Fruit fly (Drosophila melanogaster): ENCODE data around the gene CG3638.
A peak's percentile ranks its signal among the peaks of the same experiment; 100 is the strongest.

Gene CG3638

DNA sequence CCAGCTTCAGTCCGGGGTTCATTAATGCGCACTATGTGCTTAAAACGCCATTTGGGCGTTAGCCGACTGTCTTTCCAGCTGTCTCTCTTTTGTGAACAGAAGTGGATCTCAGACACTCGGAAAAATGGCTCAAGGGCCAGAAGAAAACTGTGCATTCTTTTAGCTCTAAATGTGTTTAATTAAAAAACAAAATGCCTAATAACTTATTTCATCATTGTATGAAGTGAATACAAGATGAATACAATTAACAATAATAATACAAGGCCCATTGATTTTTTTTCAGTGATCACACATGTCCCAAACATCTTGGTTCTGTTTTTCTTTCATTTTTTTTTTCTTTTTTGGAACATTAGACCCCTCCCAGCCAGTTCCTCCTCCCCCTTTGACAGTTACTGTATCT is 36.4 kb upstream of the CG3638 start (continued):
- TF ChIP-seq CG1603 (tag; optimal IDR thresholded peaks at IDR 0.05) = peak; percentile 56
- no peak for TF ChIP-seq nerfin-1 (tag; optimal IDR thresholded peaks at IDR 0.05)
- peak; percentile 54 for TF ChIP-seq Atf3 (GFP tag; optimal IDR thresholded peaks at IDR 0.05)
- peak; percentile 3 for TF ChIP-seq btn (GFP tag; optimal IDR thresholded peaks at IDR 0.05)
- no peak for TF ChIP-seq Sry-β (GFP tag; optimal IDR thresholded peaks at IDR 0.05)
- TF ChIP-seq crc (GFP tag; optimal IDR thresholded peaks at IDR 0.05) = peak; percentile 28
- TF ChIP-seq CG43689 (GFP tag; IDR thresholded peaks at IDR 0.05) = no peak
- peak; percentile 8 for TF ChIP-seq CG10462 (GFP tag; optimal IDR thresholded peaks at IDR 0.05)
- peak; percentile 76 for TF ChIP-seq mam (GFP tag; optimal IDR thresholded peaks at IDR 0.05)
- TF ChIP-seq CG11456 (GFP tag; IDR thresholded peaks at IDR 0.05) = no peak
- TF ChIP-seq CG13894 (tag; optimal IDR thresholded peaks at IDR 0.05) = no peak
- TF ChIP-seq CG30020 (tag; optimal IDR thresholded peaks at IDR 0.05) = no peak
- TF ChIP-seq ro (GFP tag; IDR thresholded peaks at IDR 0.05) = no peak
- peak; percentile 2 for TF ChIP-seq CG13123 (GFP tag; optimal IDR thresholded peaks at IDR 0.05)
- TF ChIP-seq lov (optimal IDR thresholded peaks at IDR 0.05) = no peak
- no peak for TF ChIP-seq lov (GFP tag; IDR thresholded peaks at IDR 0.05)
- no peak for TF ChIP-seq Kr (GFP tag; optimal IDR thresholded peaks at IDR 0.05)
- TF ChIP-seq CG4617 (GFP tag; optimal IDR thresholded peaks at IDR 0.05; ENCODE audit: borderline replicate concordance) = peak; percentile 9
- no peak for TF ChIP-seq B-H2 (GFP tag; optimal IDR thresholded peaks at IDR 0.05)
- peak; percentile 19 for TF ChIP-seq tx (GFP tag; optimal IDR thresholded peaks at IDR 0.05)
- peak; percentile 66 for TF ChIP-seq CG11504 (tag; optimal IDR thresholded peaks at IDR 0.05)
- no peak for TF ChIP-seq CG11085 (GFP tag; IDR thresholded peaks at IDR 0.05)
- TF ChIP-seq slbo (GFP tag; IDR thresholded peaks at IDR 0.05) = peak; percentile 75
- TF ChIP-seq pum (GFP tag; optimal IDR thresholded peaks at IDR 0.05) = peak; percentile 46
- TF ChIP-seq CrebB (tag; optimal IDR thresholded peaks at IDR 0.05) = no peak
- no peak for TF ChIP-seq CG8478 (optimal IDR thresholded peaks at IDR 0.05)
- peak; percentile 38 for TF ChIP-seq CG9727 (GFP tag; optimal IDR thresholded peaks at IDR 0.05)
- no peak; the same call in 2 of the 3 replicates for TF ChIP-seq croc (GFP tag; conservative IDR thresholded peaks at IDR 0.05)
- no peak for TF ChIP-seq pita (GFP tag; optimal IDR thresholded peaks at IDR 0.05)
- peak; percentile 2 for TF ChIP-seq NK7.1 (GFP tag; optimal IDR thresholded peaks at IDR 0.05)
- no peak for TF ChIP-seq CG2129 (GFP tag; IDR thresholded peaks at IDR 0.05; ENCODE audit: partially characterized antibody)
- TF ChIP-seq yki (optimal IDR thresholded peaks at IDR 0.05) = no peak
- no peak for TF ChIP-seq Bdp1 (GFP tag; optimal IDR thresholded peaks at IDR 0.05)
- no peak for TF ChIP-seq CG13287 (GFP tag; IDR thresholded peaks at IDR 0.05; ENCODE audit: partially characterized antibody)
- peak; percentile 60 for TF ChIP-seq Bteb2 (GFP tag; optimal IDR thresholded peaks at IDR 0.05)
- peak; percentile 58 for TF ChIP-seq CG32772 (GFP tag; IDR thresholded peaks at IDR 0.05)
- TF ChIP-seq nmo (GFP tag; optimal IDR thresholded peaks at IDR 0.05) = peak; percentile 69
- 0 out of 2 replicates have a peak, but pooled peaks have one; percentile 29 for TF ChIP-seq wdn (GFP tag; IDR thresholded peaks at IDR 0.05)
- no peak for TF ChIP-seq vfl (GFP tag; optimal IDR thresholded peaks at IDR 0.05)
- TF ChIP-seq kay (GFP tag; optimal IDR thresholded peaks at IDR 0.05) = no peak
- no peak for TF ChIP-seq Hr78 (GFP tag; optimal IDR thresholded peaks at IDR 0.05)
- TF ChIP-seq CG15514 (GFP tag; optimal IDR thresholded peaks at IDR 0.05) = peak; percentile 13
- TF ChIP-seq H15 (GFP tag; IDR thresholded peaks at IDR 0.05) = no peak
- peak; percentile 61; the same call in 1 of the 3 replicates for TF ChIP-seq zfh1 (GFP tag; IDR thresholded peaks at IDR 0.05)
- TF ChIP-seq CG10147 (GFP tag; optimal IDR thresholded peaks at IDR 0.05) = no peak
- peak; percentile 30 for TF ChIP-seq eyg (GFP tag; optimal IDR thresholded peaks at IDR 0.05)
- TF ChIP-seq CG6854 (GFP tag; optimal IDR thresholded peaks at IDR 0.05) = no peak
- TF ChIP-seq otp (GFP tag; IDR thresholded peaks at IDR 0.05) = no peak
- TF ChIP-seq gro (GFP tag; optimal IDR thresholded peaks at IDR 0.05) = peak; percentile 25
- TF ChIP-seq CG10366 (GFP tag; IDR thresholded peaks at IDR 0.05) = peak; percentile 42; the same call in 1 of the 2 replicates
- TF ChIP-seq Ptx1 (GFP tag; IDR thresholded peaks at IDR 0.05) = peak; percentile 49
- TF ChIP-seq CG3995 (GFP tag; optimal IDR thresholded peaks at IDR 0.05) = no peak
- TF ChIP-seq Dip3 (GFP tag; optimal IDR thresholded peaks at IDR 0.05) = peak; percentile 27

Data from whole organism, embryonic.